Fruit fly (Drosophila melanogaster) whole organism, embryonic: ENCODE measurements around the gene CG4594.

Source experiments
- ATbp ChIP-seq: fragments of 200-800 bp; sonication (Bioruptor generic); optimal IDR thresholded peaks from 2 replicates; lab custom pipeline; 2017; ENCODE audit warnings: missing biosample characterization, mild to moderate bottlenecking, missing genetic modification characterization, missing genetic modification reagents
- CG10565 ChIP-seq: fragments of 200-800 bp; sonication (Bioruptor generic); optimal IDR thresholded peaks from 3 replicates; lab custom pipeline; 2016; ENCODE audit warnings: missing biosample characterization, mild to moderate bottlenecking, missing genetic modification characterization
- CG10654 ChIP-seq: fragments of 200-800 bp; sonication (Bioruptor generic); optimal IDR thresholded peaks from 2 replicates; lab custom pipeline; 2016; ENCODE audit warnings: missing biosample characterization, missing genetic modification characterization
- CG11085 ChIP-seq: fragments of 200-800 bp; sonication (Bioruptor generic); IDR thresholded peaks from 2 replicates; pipeline ENCODE4 v1.3.6; 2022; ENCODE audit warnings: missing biosample characterization, missing genetic modification characterization
- CG12155 ChIP-seq: fragments of 200-800 bp; sonication (Bioruptor generic); optimal IDR thresholded peaks from 3 replicates; lab custom pipeline; 2016; ENCODE audit warnings: missing biosample characterization, missing genetic modification characterization
- CG13287 ChIP-seq: fragments of 200-800 bp; sonication (Bioruptor generic); IDR thresholded peaks from 2 replicates; pipeline ENCODE4 v1.3.6; 2022; ENCODE audit warnings: missing biosample characterization, missing genetic modification characterization; ENCODE audit not compliant: partially characterized antibody
- CG14050 ChIP-seq: fragments of 200-800 bp; sonication (Bioruptor generic); IDR thresholded peaks from 3 replicates; pipeline ENCODE4 v1.3.6; 2022; ENCODE audit warnings: missing biosample characterization, missing genetic modification characterization
- CG15073 ChIP-seq: fragments of 200-800 bp; sonication (Bioruptor generic); optimal IDR thresholded peaks from 2 replicates; lab custom pipeline; 2016; ENCODE audit warnings: missing biosample characterization, missing genetic modification characterization
- CG1603 ChIP-seq: fragments of 200-800 bp; sonication (Bioruptor generic); optimal IDR thresholded peaks from 2 replicates; lab custom pipeline; 2019; ENCODE audit warnings: missing biosample characterization, mild to moderate bottlenecking, missing genetic modification characterization, moderate library complexity
- CG1647 ChIP-seq: fragments of 200-800 bp; sonication (Bioruptor generic); optimal IDR thresholded peaks from 3 replicates; lab custom pipeline; 2016; ENCODE audit warnings: missing biosample characterization, missing genetic modification characterization
- CG17328 ChIP-seq: fragments of 200-800 bp; sonication (Bioruptor generic); IDR thresholded peaks from 2 replicates; pipeline ENCODE4 v1.3.6; 2022; ENCODE audit warnings: missing biosample characterization, missing genetic modification characterization
- CG17359 ChIP-seq: fragments of 200-800 bp; sonication (Bioruptor generic); optimal IDR thresholded peaks from 3 replicates; lab custom pipeline; 2018; ENCODE audit warnings: missing biosample characterization, mild to moderate bottlenecking, missing genetic modification characterization, moderate library complexity
- CG17802 ChIP-seq: fragments of 200-800 bp; sonication (Bioruptor generic); optimal IDR thresholded peaks from 2 replicates; lab custom pipeline; 2018; ENCODE audit warnings: missing biosample characterization, mild to moderate bottlenecking, missing genetic modification characterization, moderate library complexity
- CG17829 ChIP-seq: fragments of 200-800 bp; optimal IDR thresholded peaks from 2 replicates; lab custom pipeline; 2019; ENCODE audit warnings: missing biosample characterization, mild to moderate bottlenecking, missing genetic modification characterization, moderate library complexity
- CG2116 ChIP-seq: fragments of 200-800 bp; sonication (Bioruptor generic); optimal IDR thresholded peaks from 3 replicates; lab custom pipeline; 2018; ENCODE audit warnings: missing biosample characterization, mild to moderate bottlenecking, missing genetic modification characterization
- CG30403 ChIP-seq: fragments of 200-800 bp; sonication (Bioruptor generic); optimal IDR thresholded peaks from 3 replicates; lab custom pipeline; 2016; ENCODE audit warnings: missing biosample characterization, missing genetic modification characterization
- CG34376 ChIP-seq: fragments of 200-800 bp; sonication (Bioruptor generic); optimal IDR thresholded peaks from 2 replicates; lab custom pipeline; 2018; ENCODE audit warnings: missing biosample characterization, mild to moderate bottlenecking, missing genetic modification characterization
- CG7357 ChIP-seq: fragments of 200-800 bp; sonication (Bioruptor generic); IDR thresholded peaks from 3 replicates; pipeline ENCODE4 v1.3.6; 2022; ENCODE audit warnings: missing biosample characterization, missing genetic modification characterization
- CG7745 ChIP-seq: fragments of 200-800 bp; sonication (Bioruptor generic); optimal IDR thresholded peaks from 2 replicates; lab custom pipeline; 2018; ENCODE audit warnings: missing biosample characterization, mild to moderate bottlenecking, missing genetic modification characterization, moderate library complexity
- CG8281 ChIP-seq: fragments of 200-800 bp; sonication (Bioruptor generic); optimal IDR thresholded peaks from 2 replicates; lab custom pipeline; 2018; ENCODE audit warnings: missing biosample characterization, mild to moderate bottlenecking, missing genetic modification characterization, moderate library complexity
- CG8359 ChIP-seq: fragments of 200-800 bp; sonication (Bioruptor generic); optimal IDR thresholded peaks from 2 replicates; lab custom pipeline; 2017; ENCODE audit warnings: missing biosample characterization, mild to moderate bottlenecking, missing genetic modification characterization, borderline replicate concordance
- CG8765 ChIP-seq: fragments of 200-800 bp; sonication (Bioruptor generic); IDR thresholded peaks from 2 replicates; pipeline ENCODE4 v1.3.6; 2022; ENCODE audit warnings: missing biosample characterization, missing genetic modification characterization
- D19B ChIP-seq: fragments of 200-800 bp; sonication (Bioruptor generic); optimal IDR thresholded peaks from 2 replicates; lab custom pipeline; 2017; ENCODE audit warnings: missing biosample characterization, mild to moderate bottlenecking, missing genetic modification characterization
- Dek ChIP-seq: fragments of 200-800 bp; sonication (Bioruptor generic); optimal IDR thresholded peaks from 3 replicates; lab custom pipeline; 2019; ENCODE audit warnings: missing biosample characterization, mild to moderate bottlenecking, missing genetic modification characterization, moderate library complexity
- Dip2 ChIP-seq: fragments of 200-800 bp; sonication (Bioruptor generic); IDR thresholded peaks from 2 replicates; pipeline ENCODE4 v1.3.6; 2022; ENCODE audit warnings: missing biosample characterization, missing genetic modification characterization
- Drgx ChIP-seq: fragments of 200-800 bp; sonication (Bioruptor generic); IDR thresholded peaks from 2 replicates; pipeline ENCODE4 v1.3.6; 2022; ENCODE audit warnings: missing biosample characterization, missing genetic modification characterization
- E2f2 ChIP-seq: fragments of 200-800 bp; sonication (Bioruptor generic); IDR thresholded peaks from 2 replicates; pipeline ENCODE4 v1.3.6; 2022; ENCODE audit warnings: missing biosample characterization, missing genetic modification characterization
- Eip74EF ChIP-seq, 2 experiments: fragments of 200-800 bp in 1 of 2; fragments of >200 bp in 1 of 2; sonication (Bioruptor generic) in 1 of 2; optimal IDR thresholded peaks; 2 replicates each; lab custom pipeline; 2017 to 2019; ENCODE audit warnings: missing biosample characterization in 2 of 2, missing genetic modification characterization in 2 of 2, mild to moderate bottlenecking in 1 of 2, moderate library complexity in 1 of 2
- MBD-R2 ChIP-seq: fragments of 200-800 bp; sonication (Bioruptor generic); IDR thresholded peaks from 2 replicates; pipeline ENCODE4 v1.3.6; 2022; ENCODE audit warnings: missing biosample characterization, missing genetic modification characterization
- Meics ChIP-seq: fragments of 200-800 bp; sonication (Bioruptor generic); optimal IDR thresholded peaks from 2 replicates; lab custom pipeline; 2017; ENCODE audit warnings: missing biosample characterization, mild to moderate bottlenecking, missing genetic modification characterization
- PHDP ChIP-seq: fragments of 200-800 bp; sonication (Bioruptor generic); optimal IDR thresholded peaks from 3 replicates; lab custom pipeline; 2018; ENCODE audit warnings: missing biosample characterization, mild to moderate bottlenecking, missing genetic modification characterization, moderate library complexity
- Xrp1 ChIP-seq: fragments of 200-800 bp; sonication (Bioruptor generic); IDR thresholded peaks from 2 replicates; pipeline ENCODE4 v1.3.6; 2022; ENCODE audit warnings: missing biosample characterization, missing genetic modification characterization
- ase ChIP-seq: fragments of 200-800 bp; sonication (Bioruptor generic); IDR thresholded peaks from 3 replicates; pipeline ENCODE4 v1.3.6; 2022; ENCODE audit warnings: missing biosample characterization, missing genetic modification characterization
- ato ChIP-seq: fragments of 200-800 bp; sonication (Bioruptor generic); IDR thresholded peaks from 2 replicates; pipeline ENCODE4 v1.3.6; 2022; ENCODE audit warnings: missing biosample characterization, missing genetic modification characterization; ENCODE audit not compliant: partially characterized antibody
- corto ChIP-seq: fragments of 200-800 bp; sonication (Bioruptor generic); optimal IDR thresholded peaks from 2 replicates; lab custom pipeline; 2016; ENCODE audit warnings: missing biosample characterization, mild to moderate bottlenecking, missing genetic modification characterization, moderate library complexity
- crp ChIP-seq, 2 experiments: fragments of 200-800 bp; sonication (Bioruptor generic); optimal IDR thresholded peaks; 2 replicates in 1 of 2; 3 replicates in 1 of 2; lab custom pipeline; 2017; ENCODE audit warnings: missing biosample characterization in 2 of 2, missing genetic modification characterization in 2 of 2, mild to moderate bottlenecking in 1 of 2, moderate library complexity in 1 of 2
- dimm ChIP-seq: fragments of 200-800 bp; sonication (Bioruptor generic); IDR thresholded peaks from 2 replicates; pipeline ENCODE4 v1.3.6; 2022; ENCODE audit warnings: missing biosample characterization, missing genetic modification characterization
- ftz-f1 ChIP-seq: fragments of 200-800 bp; sonication (Bioruptor generic); optimal IDR thresholded peaks from 2 replicates; lab custom pipeline; 2016; ENCODE audit warnings: missing biosample characterization, missing genetic modification characterization
- gfzf ChIP-seq: fragments of 200-800 bp; sonication (Bioruptor generic); optimal IDR thresholded peaks from 2 replicates; lab custom pipeline; 2016; ENCODE audit warnings: missing biosample characterization, mild to moderate bottlenecking, missing genetic modification characterization, moderate library complexity
- jigr1 ChIP-seq: fragments of 200-800 bp; sonication (Bioruptor generic); IDR thresholded peaks from 3 replicates; pipeline ENCODE4 v1.3.6; 2022; ENCODE audit warnings: missing biosample characterization, missing genetic modification characterization
- jumu ChIP-seq: fragments of 200-800 bp; sonication (Bioruptor generic); optimal IDR thresholded peaks from 3 replicates; lab custom pipeline; 2016; ENCODE audit warnings: missing biosample characterization, missing genetic modification characterization
- kah ChIP-seq: fragments of 200-800 bp; sonication (Bioruptor generic); optimal IDR thresholded peaks from 2 replicates; lab custom pipeline; 2018; ENCODE audit warnings: missing biosample characterization, mild to moderate bottlenecking, missing genetic modification characterization
- lola ChIP-seq, 3 experiments: fragments of >200 bp in 2 of 3; fragments of 200-800 bp in 1 of 3; sonication (Bioruptor generic) in 1 of 3; optimal IDR thresholded peaks; 2 replicates each; lab custom pipeline; 2017 to 2019; ENCODE audit warnings: missing biosample characterization in 3 of 3, missing genetic modification characterization in 3 of 3, mild to moderate bottlenecking in 1 of 3, moderate library complexity in 1 of 3
- pnt ChIP-seq: fragments of 200-800 bp; sonication (Bioruptor generic); optimal IDR thresholded peaks from 3 replicates; lab custom pipeline; 2016; ENCODE audit warnings: missing biosample characterization, missing genetic modification characterization
- pzg ChIP-seq: fragments of 200-800 bp; sonication (Bioruptor generic); optimal IDR thresholded peaks from 3 replicates; lab custom pipeline; 2018; ENCODE audit warnings: missing biosample characterization, mild to moderate bottlenecking, missing genetic modification characterization, moderate library complexity
- schlank ChIP-seq: fragments of 200-800 bp; sonication (Bioruptor generic); optimal IDR thresholded peaks from 2 replicates; lab custom pipeline; 2018; ENCODE audit warnings: missing biosample characterization, mild to moderate bottlenecking, missing genetic modification characterization
- scrt ChIP-seq: fragments of 200-800 bp; sonication (Bioruptor generic); optimal IDR thresholded peaks from 2 replicates; lab custom pipeline; 2018; ENCODE audit warnings: missing biosample characterization, mild to moderate bottlenecking, missing genetic modification characterization, moderate library complexity
- tap ChIP-seq: fragments of 200-800 bp; optimal IDR thresholded peaks from 3 replicates; lab custom pipeline; 2019; ENCODE audit warnings: missing biosample characterization, mild to moderate bottlenecking, missing genetic modification characterization, moderate library complexity
- trh ChIP-seq: fragments of 200-800 bp; sonication (Bioruptor generic); optimal IDR thresholded peaks from 2 replicates; lab custom pipeline; 2016; ENCODE audit warnings: missing biosample characterization, missing genetic modification characterization
- twi ChIP-seq: fragments of 200-800 bp; optimal IDR thresholded peaks from 2 replicates; lab custom pipeline; 2019; ENCODE audit warnings: missing biosample characterization, mild to moderate bottlenecking, missing genetic modification characterization, moderate library complexity
- zfh1 ChIP-seq: fragments of 200-800 bp; sonication (Bioruptor generic); IDR thresholded peaks from 3 replicates; pipeline ENCODE4 v1.3.6; 2022; ENCODE audit warnings: missing biosample characterization, missing genetic modification characterization

The CG4594 gene

dm6 chr2L:9911783-9912182, 8.2 kb upstream of the CG4594 start (continued):
- TF ChIP-seq kah: no peak
- TF ChIP-seq MBD-R2 (GFP tag; lab: Robert Waterston, UW): peak; percentile 22
- no peak for TF ChIP-seq ATbp (GFP tag; lab: Kevin White, UChicago)
- TF ChIP-seq pzg (GFP tag; lab: Kevin White, UChicago): no peak
- TF ChIP-seq CG8359 (GFP tag; lab: Kevin White, UChicago): no peak
- TF ChIP-seq Xrp1: no peak
- TF ChIP-seq CG1603: peak; percentile 8
- no peak for TF ChIP-seq CG15073 (GFP tag; lab: Kevin White, UChicago)
- no peak for TF ChIP-seq corto (GFP tag; lab: Kevin White, UChicago)
- TF ChIP-seq crp (GFP tag; optimal IDR thresholded peaks at IDR 0.05; lab: Kevin White, UChicago): peak; percentile 10 to 82
- TF ChIP-seq CG12155 (GFP tag; lab: Kevin White, UChicago): no peak
- TF ChIP-seq pnt (GFP tag; lab: Kevin White, UChicago): no peak
- TF ChIP-seq CG11085 (GFP tag; lab: Robert Waterston, UW): no peak
- no peak for TF ChIP-seq trh (GFP tag; lab: Kevin White, UChicago)
- no peak for TF ChIP-seq scrt (GFP tag; lab: Kevin White, UChicago)
- TF ChIP-seq CG7745 (tag; lab: Kevin White, UChicago): no peak
- TF ChIP-seq CG13287 (GFP tag; lab: Robert Waterston, UW): peak; percentile 27; the same call in 1 of the 2 replicates
- no peak; the same call in 1 of the 2 replicates for TF ChIP-seq E2f2 (GFP tag; lab: Robert Waterston, UW)
- TF ChIP-seq tap (tag; lab: Kevin White, UChicago): no peak
- no peak for TF ChIP-seq CG34376 (GFP tag; lab: Kevin White, UChicago)
- TF ChIP-seq ftz-f1 (GFP tag; lab: Kevin White, UChicago): no peak
- no peak for TF ChIP-seq jigr1
- no peak for TF ChIP-seq CG17829 (tag; lab: Kevin White, UChicago)
- TF ChIP-seq lola (GFP tag; optimal IDR thresholded peaks at IDR 0.05; lab: Kevin White, UChicago): no peak
- peak; percentile 19 for TF ChIP-seq jumu
- no peak for TF ChIP-seq CG7357
- TF ChIP-seq ase (GFP tag; lab: Robert Waterston, UW): no peak
- TF ChIP-seq Eip74EF (GFP tag; optimal IDR thresholded peaks at IDR 0.05; lab: Kevin White, UChicago): no peak
- no peak for TF ChIP-seq CG2116 (GFP tag; lab: Kevin White, UChicago)
- TF ChIP-seq CG30403 (GFP tag; lab: Kevin White, UChicago): peak; percentile 9
- TF ChIP-seq PHDP (tag; lab: Kevin White, UChicago): no peak
- no peak for TF ChIP-seq ato
- no peak for TF ChIP-seq CG10565 (GFP tag; lab: Kevin White, UChicago)
- peak; percentile 12 for TF ChIP-seq Meics (GFP tag; lab: Kevin White, UChicago)
- no peak for TF ChIP-seq twi (tag; lab: Kevin White, UChicago)
- TF ChIP-seq gfzf (GFP tag; lab: Kevin White, UChicago): no peak
- no peak for TF ChIP-seq CG8281
- TF ChIP-seq CG17359: peak; percentile 39
- no peak for TF ChIP-seq dimm
- no peak for TF ChIP-seq CG17802
- no peak for TF ChIP-seq CG10654 (GFP tag; lab: Kevin White, UChicago)
- TF ChIP-seq schlank (tag; lab: Kevin White, UChicago): no peak
- TF ChIP-seq CG1647 (GFP tag; lab: Kevin White, UChicago): no peak
- TF ChIP-seq Dek (tag; lab: Kevin White, UChicago): no peak
- no peak for TF ChIP-seq D19B (GFP tag; lab: Kevin White, UChicago)
- TF ChIP-seq Dip2 (GFP tag; lab: Robert Waterston, UW): no peak
- no peak for TF ChIP-seq CG14050 (GFP tag; lab: Robert Waterston, UW)
- TF ChIP-seq CG17328 (GFP tag; lab: Robert Waterston, UW): peak; percentile 36
- TF ChIP-seq zfh1 (GFP tag; lab: Robert Waterston, UW): peak; percentile 58; the same call in 2 of the 3 replicates
- no peak for TF ChIP-seq CG8765 (GFP tag; lab: Robert Waterston, UW)
- peak; percentile 60; the same call in 1 of the 2 replicates for TF ChIP-seq Drgx (GFP tag; lab: Robert Waterston, UW)
